Worm (Caenorhabditis elegans) whole organism, L4 larva: ENCODE results near the gene D1014.6.

ENCODE experiments used
- D1046.2 ChIP-seq: fragments of 200-800 bp; sonication (Bioruptor generic); IDR thresholded peaks from 2 replicates; pipeline ENCODE4 v1.3.6; 2022; ENCODE audit warnings: missing genetic modification characterization, missing compliant biosample characterization
- F37D6.2 ChIP-seq: sonication (generic microtip); optimal IDR thresholded peaks from 2 replicates; lab custom pipeline; 2016; ENCODE audit warnings: mild to moderate bottlenecking, missing genetic modification characterization, missing compliant biosample characterization
- F49E8.2 ChIP-seq: sonication (generic microtip); optimal IDR thresholded peaks from 2 replicates; lab custom pipeline; 2016; ENCODE audit warnings: missing compliant biosample characterization, mild to moderate bottlenecking, missing genetic modification characterization, borderline replicate concordance
- Y105C5A.15 ChIP-seq: fragments of 200-800 bp; sonication (Bioruptor generic); IDR thresholded peaks from 2 replicates; pipeline ENCODE4 v1.3.6; 2022; ENCODE audit warnings: missing genetic modification characterization, missing compliant biosample characterization
- Y48G9A.11 ChIP-seq: fragments of 200-800 bp; sonication (Bioruptor generic); IDR thresholded peaks from 2 replicates; pipeline ENCODE4 v1.3.6; 2022; ENCODE audit warnings: missing genetic modification reagents, missing genetic modification characterization, missing compliant biosample characterization
- aha-1 ChIP-seq: fragments of 150-350 bp; peaks from one replicate; lab custom pipeline; 2014; ENCODE audit warnings: missing biosample characterization, missing genetic modification characterization
- ceh-20 ChIP-seq: fragments of 200-800 bp; sonication (Bioruptor generic); IDR thresholded peaks from 2 replicates; pipeline ENCODE4 v1.3.6; 2022; ENCODE audit warnings: missing genetic modification reagents, missing genetic modification characterization, missing compliant biosample characterization
- ceh-62 ChIP-seq: sonication (generic microtip); optimal IDR thresholded peaks from 2 replicates; lab custom pipeline; 2017; ENCODE audit warnings: missing biosample characterization, missing genetic modification characterization
- daf-12 ChIP-seq: fragments of 150-350 bp; optimal IDR thresholded peaks from 2 replicates; lab custom pipeline; 2014; ENCODE audit warnings: missing biosample characterization, missing genetic modification reagents, missing genetic modification characterization
- dmd-6 ChIP-seq: fragments of 200-800 bp; sonication (Bioruptor generic); IDR thresholded peaks from 2 replicates; pipeline ENCODE4 v1.3.6; 2022; ENCODE audit warnings: missing genetic modification reagents, missing genetic modification characterization, missing compliant biosample characterization
- egl-27 ChIP-seq: sonication (generic microtip); optimal IDR thresholded peaks from 3 replicates; lab custom pipeline; 2017; ENCODE audit warnings: missing biosample characterization, missing genetic modification reagents, missing genetic modification characterization
- fkh-10 ChIP-seq: fragments of 150-350 bp; optimal IDR thresholded peaks from 2 replicates; lab custom pipeline; 2014; ENCODE audit warnings: missing biosample characterization, missing genetic modification reagents, missing genetic modification characterization
- hlh-11 ChIP-seq: fragments of 200-800 bp; sonication (Bioruptor generic); optimal IDR thresholded peaks from 2 replicates; lab custom pipeline; 2018; ENCODE audit warnings: mild to moderate bottlenecking, missing genetic modification characterization, missing compliant biosample characterization
- hlh-30 ChIP-seq: sonication (generic microtip); optimal IDR thresholded peaks from 2 replicates; lab custom pipeline; 2017; ENCODE audit warnings: antibody characterized with exemption, mild to moderate bottlenecking, missing genetic modification characterization, missing compliant biosample characterization; ENCODE audit not compliant: insufficient read depth
- hmg-1.1 ChIP-seq: fragments of 200-800 bp; sonication (Bioruptor generic); IDR thresholded peaks from 2 replicates; pipeline ENCODE4 v1.3.6; 2022; ENCODE audit warnings: missing genetic modification reagents, missing genetic modification characterization, missing compliant biosample characterization
- jun-1 ChIP-seq: fragments of 150-350 bp; optimal IDR thresholded peaks from 2 replicates; lab custom pipeline; 2014; ENCODE audit warnings: missing biosample characterization, missing genetic modification reagents, missing genetic modification characterization
- lin-1 ChIP-seq: fragments of 200-800 bp; sonication (Bioruptor generic); IDR thresholded peaks from 2 replicates; pipeline ENCODE4 v1.3.6; 2022; ENCODE audit warnings: missing genetic modification reagents, missing genetic modification characterization, missing compliant biosample characterization
- lin-29 ChIP-seq: fragments of 200-800 bp; sonication (Bioruptor generic); IDR thresholded peaks from 2 replicates; pipeline ENCODE4 v1.3.6; 2022; ENCODE audit warnings: missing genetic modification reagents, missing genetic modification characterization, missing compliant biosample characterization
- lin-38 ChIP-seq: fragments of 200-800 bp; sonication (Bioruptor generic); IDR thresholded peaks from 2 replicates; pipeline ENCODE4 v1.3.6; 2022; ENCODE audit warnings: missing genetic modification reagents, missing genetic modification characterization, missing compliant biosample characterization
- lsy-2 ChIP-seq, 2 experiments: fragments of 150-350 bp in 1 of 2; sonication (generic microtip) in 1 of 2; optimal IDR thresholded peaks; 2 replicates each; lab custom pipeline; 2014 to 2017; ENCODE audit warnings: missing biosample characterization in 2 of 2, missing genetic modification characterization in 2 of 2
- mdl-1 ChIP-seq, 2 experiments: fragments of 150-350 bp in 1 of 2; sonication (generic microtip) in 1 of 2; optimal IDR thresholded peaks; 2 replicates each; lab custom pipeline; 2014 to 2017; ENCODE audit warnings: missing biosample characterization in 2 of 2, missing genetic modification characterization in 2 of 2
- mxl-2 ChIP-seq: fragments of 200-800 bp; sonication (Bioruptor generic); conservative IDR thresholded peaks from 2 replicates; pipeline ENCODE4 v1.3.6; 2022; ENCODE audit warnings: missing genetic modification reagents, missing genetic modification characterization, missing compliant biosample characterization
- nhr-102 ChIP-seq: sonication (generic microtip); optimal IDR thresholded peaks from 2 replicates; lab custom pipeline; 2016; ENCODE audit warnings: mild to moderate bottlenecking, missing genetic modification characterization, moderate library complexity, missing compliant biosample characterization
- nhr-11 ChIP-seq: fragments of 150-350 bp; optimal IDR thresholded peaks from 2 replicates; lab custom pipeline; 2014; ENCODE audit warnings: missing biosample characterization, missing genetic modification characterization
- nhr-237 ChIP-seq: sonication (generic microtip); optimal IDR thresholded peaks from 2 replicates; lab custom pipeline; 2017; ENCODE audit warnings: missing biosample characterization, missing genetic modification characterization
- nhr-25 ChIP-seq: sonication (generic microtip); optimal IDR thresholded peaks from 2 replicates; lab custom pipeline; 2017; ENCODE audit warnings: missing genetic modification characterization, mild to moderate bottlenecking, missing compliant biosample characterization, antibody characterized with exemption, moderate library complexity, borderline replicate concordance; ENCODE audit not compliant: insufficient read depth
- nhr-77 ChIP-seq: fragments of 150-350 bp; optimal IDR thresholded peaks from 2 replicates; lab custom pipeline; 2014; ENCODE audit warnings: missing biosample characterization, missing genetic modification characterization
- saeg-2 ChIP-seq: fragments of 200-800 bp; sonication (Bioruptor generic); IDR thresholded peaks from 2 replicates; pipeline ENCODE4 v1.3.6; 2022; ENCODE audit warnings: missing genetic modification reagents, missing genetic modification characterization, missing compliant biosample characterization
- tag-97 ChIP-seq: fragments of 200-800 bp; sonication (Bioruptor generic); IDR thresholded peaks from 2 replicates; pipeline ENCODE4 v1.3.6; 2022; ENCODE audit warnings: missing genetic modification characterization, missing compliant biosample characterization
- unc-130 ChIP-seq: sonication (generic microtip); optimal IDR thresholded peaks from 2 replicates; lab custom pipeline; 2016; ENCODE audit warnings: missing genetic modification reagents, missing genetic modification characterization, missing compliant biosample characterization
- unc-39 ChIP-seq: sonication (generic microtip); optimal IDR thresholded peaks from 2 replicates; lab custom pipeline; 2017; ENCODE audit warnings: missing biosample characterization, missing genetic modification characterization
- unc-62 ChIP-seq, 3 experiments: fragments of 150-350 bp in 1 of 3; sonication (generic microtip); optimal IDR thresholded peaks in 2 of 3; peaks in 1 of 3; 1 replicate in 1 of 3; 2 replicates in 2 of 3; lab custom pipeline; 2014 to 2017; ENCODE audit warnings: missing biosample characterization in 3 of 3, missing genetic modification characterization in 3 of 3, missing genetic modification reagents in 3 of 3, missing genotype in 1 of 3
- zip-2 ChIP-seq: fragments of 150-350 bp; optimal IDR thresholded peaks from 2 replicates; lab custom pipeline; 2014; ENCODE audit warnings: missing biosample characterization, missing genetic modification characterization

D1014.6 gene

DNA sequence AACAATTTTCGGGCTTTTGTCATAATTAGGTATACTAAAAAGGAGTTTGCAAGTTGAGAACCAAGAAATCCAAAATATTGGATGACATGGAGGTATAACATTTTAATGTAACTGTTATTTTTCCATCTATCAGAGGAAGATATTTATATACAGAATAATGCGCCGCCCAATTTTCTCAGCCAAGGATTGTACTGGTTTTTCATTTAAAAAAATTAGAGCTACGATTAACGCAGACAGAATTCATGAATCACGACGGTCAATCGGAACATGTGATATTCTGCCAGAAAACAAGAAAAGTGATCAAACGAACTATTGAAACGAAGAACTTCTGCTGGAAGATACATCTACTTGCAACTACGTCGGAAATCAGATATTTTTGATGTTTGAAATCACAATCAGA, 22.7 kb upstream of the D1014.6 start, which contains the start of gene str-145 (continued):
- TF ChIP-seq nhr-102 (tag; lab: Kevin White, UChicago) = no peak
- TF ChIP-seq nhr-25 = no peak

DNA sequence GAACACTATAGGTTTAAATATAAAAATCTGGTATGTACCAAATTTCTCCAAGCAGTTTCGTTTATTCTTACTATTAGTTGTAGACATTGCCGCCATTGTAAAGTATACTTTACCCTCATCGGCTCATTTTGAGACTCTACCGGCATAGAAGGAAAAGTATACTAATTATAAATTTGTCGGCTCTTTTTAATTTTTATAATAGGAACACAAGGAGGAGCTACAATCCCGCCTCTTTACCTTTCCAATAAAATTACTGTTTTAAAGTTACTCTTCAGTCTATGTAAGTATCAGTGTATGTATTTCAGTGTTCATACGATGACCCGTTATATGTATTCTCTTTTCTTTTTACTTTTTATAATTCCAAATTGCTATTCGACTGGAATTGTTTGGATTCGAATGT, 21.7 kb upstream of the D1014.6 start, which contains the start of gene sdz-23:
sdz-23 (plus strand) TSS at position 301 of the 400 bp plus-strand sequence.
- no peak for TF ChIP-seq zip-2 (tag; lab: Kevin White, UChicago)
- no peak for TF ChIP-seq mdl-1 (tag; optimal IDR thresholded peaks at IDR 0.05; lab: Kevin White, UChicago)

DNA sequence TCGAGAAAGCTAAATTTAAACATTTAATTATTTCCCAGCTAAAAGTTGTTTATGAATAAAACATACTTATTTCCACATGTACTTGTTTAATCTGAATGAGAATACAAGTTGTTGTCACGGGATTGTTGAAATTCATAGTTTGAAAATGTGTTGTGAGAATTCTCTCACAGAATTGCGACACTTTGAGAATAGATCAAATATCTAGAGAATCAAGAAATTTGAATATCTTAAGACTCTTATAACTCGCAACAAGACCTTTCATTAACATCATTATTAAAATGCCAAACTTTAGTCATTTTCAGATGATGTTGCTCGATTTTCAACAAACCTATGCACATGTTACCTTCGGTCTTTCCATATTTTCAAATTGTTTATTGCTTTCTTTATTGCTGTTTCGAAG, 18.0 kb upstream of the D1014.6 start, which contains the start of gene str-90:
str-90 (plus strand) TSS at position 301 of the 400 bp plus-strand sequence.
- TF ChIP-seq unc-62 (GFP tag; optimal IDR thresholded peaks at IDR 0.05 in 1 of 2; lab: Kevin White, UChicago) (no peak), unc-62 (tag; optimal IDR thresholded peaks at IDR 0.05; lab: Kevin White, UChicago) (no peak), nhr-77 (no peak), ceh-62 (tag; lab: Kevin White, UChicago) (no peak), Y48G9A.11 (GFP tag; lab: Robert Waterston, UW) (no peak), Y105C5A.15 (GFP tag; lab: Robert Waterston, UW) (no peak), F37D6.2 (tag; lab: Kevin White, UChicago) (no peak), fkh-10 (GFP tag; lab: Kevin White, UChicago) (no peak), ceh-20 (no peak), unc-39 (no peak), aha-1 (tag; lab: Kevin White, UChicago) (no peak), hlh-11 (no peak), lsy-2 (tag; optimal IDR thresholded peaks at IDR 0.05; lab: Kevin White, UChicago) (no peak)
- TF ChIP-seq, all 104 proteins: peak for 0

DNA sequence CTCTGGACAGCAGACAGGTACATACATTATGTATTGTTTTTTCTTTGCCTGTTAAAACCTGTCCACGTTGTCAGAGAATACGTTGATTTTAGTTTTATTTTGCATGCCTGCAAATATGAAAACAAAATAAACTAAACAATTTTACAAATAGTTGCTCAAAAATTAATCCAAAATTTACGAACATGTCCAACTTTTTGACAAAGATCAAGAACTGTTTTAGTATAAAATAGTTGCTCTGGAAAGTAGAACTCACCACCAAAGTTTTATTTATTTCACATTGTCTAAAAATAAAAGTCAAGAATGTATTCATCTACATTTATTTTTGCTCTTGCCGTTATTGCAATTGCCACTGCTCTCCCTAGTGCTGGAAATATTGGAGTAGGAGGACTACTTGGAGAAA, 16.5 kb upstream of the D1014.6 start, which contains the start of gene srlf-16:
srlf-16 (plus strand) TSS at position 301 of the 400 bp plus-strand sequence.
- TF ChIP-seq D1046.2 (GFP tag; lab: Robert Waterston, UW) = no peak
- TF ChIP-seq lin-38 (GFP tag; lab: Robert Waterston, UW) = no peak
- TF ChIP-seq F49E8.2 (tag; lab: Kevin White, UChicago) = no peak
- no peak for TF ChIP-seq mxl-2 (GFP tag; lab: Robert Waterston, UW)
- TF ChIP-seq lin-29 (GFP tag; lab: Robert Waterston, UW) = no peak
- no peak for TF ChIP-seq daf-12 (tag; lab: Kevin White, UChicago)
- TF ChIP-seq, all 104 proteins: peak for 0

DNA sequence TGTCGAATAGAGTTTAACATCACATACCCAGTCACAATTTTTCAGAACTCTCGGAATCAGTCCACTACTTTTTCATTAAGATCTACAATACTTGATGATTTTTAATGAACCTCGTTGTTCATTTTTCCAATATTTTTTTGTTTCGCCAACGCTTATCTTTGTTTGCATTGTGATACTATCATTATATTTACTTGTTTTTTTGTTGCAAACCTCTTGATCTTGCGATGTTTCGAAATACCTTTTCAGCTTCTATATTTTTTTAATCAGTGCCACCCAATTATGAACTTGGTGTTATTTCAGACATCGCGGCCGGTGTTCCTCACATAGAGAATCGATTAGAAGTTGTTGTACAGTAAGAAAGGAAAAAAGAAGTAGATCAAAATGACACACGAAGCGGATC, 12.3 kb upstream of the D1014.6 start, which contains the start of gene myo-5:
myo-5 (plus strand) TSS at position 301 of the 400 bp plus-strand sequence.
- TF ChIP-seq F49E8.2 (tag; lab: Kevin White, UChicago) = no peak
- no peak for TF ChIP-seq hlh-11
- no peak for TF ChIP-seq nhr-237 (tag; lab: Kevin White, UChicago)
- no peak for TF ChIP-seq saeg-2 (GFP tag; lab: Robert Waterston, UW)
- no peak for TF ChIP-seq dmd-6 (GFP tag; lab: Robert Waterston, UW)
- TF ChIP-seq aha-1 (tag; lab: Kevin White, UChicago) = no peak
- no peak for TF ChIP-seq lin-1 (GFP tag; lab: Robert Waterston, UW)
- no peak for TF ChIP-seq egl-27 (tag; lab: Kevin White, UChicago)
- TF ChIP-seq nhr-77 = no peak
- no peak for TF ChIP-seq unc-39
- TF ChIP-seq jun-1 = no peak
- no peak for TF ChIP-seq hmg-1.1
- TF ChIP-seq hlh-30 (tag; lab: Kevin White, UChicago) = no peak
- no peak for TF ChIP-seq nhr-11 (tag; lab: Kevin White, UChicago)
- no peak for TF ChIP-seq tag-97 (GFP tag; lab: Robert Waterston, UW)
- no peak for TF ChIP-seq unc-130
